Worm (Caenorhabditis elegans) whole organism, young adult: ENCODE results near the gene F47B8.3.

Experiments
- D2030.7 ChIP-seq: fragments of 200-800 bp; sonication (Bioruptor generic); IDR thresholded peaks from 2 replicates; pipeline ENCODE4 v1.3.6; 2022; ENCODE audit warnings: missing genetic modification reagents, missing genetic modification characterization, missing compliant biosample characterization
- F23B12.7 ChIP-seq: sonication (generic microtip); optimal IDR thresholded peaks from 2 replicates; lab custom pipeline; 2017; ENCODE audit warnings: missing genetic modification characterization, mild to moderate bottlenecking, missing compliant biosample characterization, antibody characterized with exemption, moderate library complexity; ENCODE audit not compliant: insufficient read depth
- F33H1.4 ChIP-seq: fragments of 200-800 bp; sonication (Bioruptor generic); IDR thresholded peaks from 2 replicates; pipeline ENCODE4 v1.3.6; 2022; ENCODE audit warnings: missing genetic modification reagents, missing genetic modification characterization, missing compliant biosample characterization
- F39B2.1 ChIP-seq: fragments of 200-800 bp; sonication (Bioruptor generic); IDR thresholded peaks from 2 replicates; pipeline ENCODE4 v1.3.6; 2022; ENCODE audit warnings: missing genetic modification reagents, missing genetic modification characterization, missing compliant biosample characterization
- F52B5.7 ChIP-seq: sonication (generic microtip); optimal IDR thresholded peaks from 2 replicates; lab custom pipeline; 2016; ENCODE audit warnings: mild to moderate bottlenecking, missing genetic modification characterization, missing compliant biosample characterization
- F57A8.1 ChIP-seq: fragments of 200-800 bp; sonication (Bioruptor generic); optimal IDR thresholded peaks from 2 replicates; lab custom pipeline; 2018; ENCODE audit warnings: mild to moderate bottlenecking, missing genetic modification characterization, moderate library complexity, missing compliant biosample characterization
- T26A5.8 ChIP-seq: sonication (generic microtip); optimal IDR thresholded peaks from 2 replicates; lab custom pipeline; 2016; ENCODE audit warnings: missing genetic modification characterization, missing compliant biosample characterization
- Y67H2A.10 ChIP-seq: fragments of 200-800 bp; sonication (Bioruptor generic); conservative IDR thresholded peaks from 2 replicates; pipeline ENCODE4 v1.3.6; 2022; ENCODE audit warnings: missing genetic modification reagents, missing genetic modification characterization, missing compliant biosample characterization
- Y95B8A.8 ChIP-seq: fragments of 200-800 bp; sonication (Bioruptor generic); IDR thresholded peaks from 2 replicates; pipeline ENCODE4 v1.3.6; 2022; ENCODE audit warnings: missing genetic modification reagents, missing genetic modification characterization, missing compliant biosample characterization
- ama-1 ChIP-seq, 3 experiments: fragments of 150-350 bp in 1 of 3; sonication (generic microtip) in 2 of 3; optimal IDR thresholded peaks; 2 replicates each; lab custom pipeline; 2014 to 2018; ENCODE audit warnings: missing biosample characterization in 2 of 3, missing genetic modification characterization in 2 of 3, missing genetic modification reagents in 2 of 3
- atf-7 ChIP-seq: sonication (generic microtip); optimal IDR thresholded peaks from 2 replicates; lab custom pipeline; 2017; ENCODE audit warnings: mild to moderate bottlenecking, missing genetic modification characterization, missing compliant biosample characterization
- attf-3 ChIP-seq: fragments of 200-800 bp; sonication (Bioruptor generic); conservative IDR thresholded peaks from 2 replicates; pipeline ENCODE4 v1.3.6; 2022; ENCODE audit warnings: missing genetic modification reagents, missing genetic modification characterization, missing compliant biosample characterization
- attf-5 ChIP-seq: fragments of 200-800 bp; sonication (Bioruptor generic); optimal IDR thresholded peaks from 2 replicates; lab custom pipeline; 2018; ENCODE audit warnings: mild to moderate bottlenecking, missing genetic modification characterization, missing compliant biosample characterization
- bed-2 ChIP-seq: fragments of 200-800 bp; sonication (Bioruptor generic); IDR thresholded peaks from 2 replicates; pipeline ENCODE4 v1.3.6; 2022; ENCODE audit warnings: missing genetic modification reagents, missing genetic modification characterization, missing compliant biosample characterization
- cebp-2 ChIP-seq: fragments of 200-800 bp; sonication (Bioruptor generic); IDR thresholded peaks from 2 replicates; pipeline ENCODE4 v1.3.6; 2022; ENCODE audit warnings: missing genetic modification characterization, missing compliant biosample characterization
- ceh-27 ChIP-seq: fragments of 200-800 bp; sonication (Bioruptor generic); optimal IDR thresholded peaks from 2 replicates; lab custom pipeline; 2018; ENCODE audit warnings: mild to moderate bottlenecking, missing genetic modification characterization, moderate library complexity, missing compliant biosample characterization
- ceh-40 ChIP-seq: fragments of 200-800 bp; sonication (Bioruptor generic); IDR thresholded peaks from 2 replicates; pipeline ENCODE4 v1.3.6; 2022; ENCODE audit warnings: missing genetic modification characterization, missing compliant biosample characterization
- chd-7 ChIP-seq: sonication (generic microtip); optimal IDR thresholded peaks from 2 replicates; lab custom pipeline; 2016; ENCODE audit warnings: mild to moderate bottlenecking, missing genetic modification characterization, moderate library complexity, missing compliant biosample characterization
- die-1 ChIP-seq: sonication (generic microtip); optimal IDR thresholded peaks from 2 replicates; lab custom pipeline; 2016; ENCODE audit warnings: missing genotype, mild to moderate bottlenecking, missing genetic modification characterization, missing compliant biosample characterization
- dpl-1 ChIP-seq: fragments of 150-350 bp; optimal IDR thresholded peaks from 2 replicates; lab custom pipeline; 2014; ENCODE audit warnings: missing biosample characterization, missing genetic modification reagents, missing genetic modification characterization
- egrh-3 ChIP-seq: fragments of 200-800 bp; sonication (Bioruptor generic); IDR thresholded peaks from 2 replicates; pipeline ENCODE4 v1.3.6; 2022; ENCODE audit warnings: missing genetic modification reagents, missing genetic modification characterization, missing compliant biosample characterization
- ekl-4 ChIP-seq: fragments of 200-800 bp; sonication (Bioruptor generic); IDR thresholded peaks from 2 replicates; pipeline ENCODE4 v1.3.6; 2022; ENCODE audit warnings: missing genetic modification reagents, missing genetic modification characterization, missing compliant biosample characterization
- ets-4 ChIP-seq: fragments of 200-800 bp; sonication (Bioruptor generic); optimal IDR thresholded peaks from 2 replicates; lab custom pipeline; 2018; ENCODE audit warnings: mild to moderate bottlenecking, missing genetic modification characterization, missing compliant biosample characterization
- fkh-3 ChIP-seq: sonication (generic microtip); optimal IDR thresholded peaks from 2 replicates; lab custom pipeline; 2016; ENCODE audit warnings: mild to moderate bottlenecking, missing genetic modification characterization, missing compliant biosample characterization
- hmg-1.2 ChIP-seq: fragments of 200-800 bp; sonication (Bioruptor generic); IDR thresholded peaks from 2 replicates; pipeline ENCODE4 v1.3.6; 2022; ENCODE audit warnings: missing genetic modification reagents, missing genetic modification characterization, missing compliant biosample characterization
- lag-1 ChIP-seq: fragments of 200-800 bp; sonication (Bioruptor generic); IDR thresholded peaks from 2 replicates; pipeline ENCODE4 v1.3.6; 2022; ENCODE audit warnings: missing genetic modification reagents, missing genetic modification characterization, missing compliant biosample characterization
- lin-40 ChIP-seq: sonication (generic microtip); optimal IDR thresholded peaks from 2 replicates; lab custom pipeline; 2016; ENCODE audit warnings: missing genetic modification characterization, mild to moderate bottlenecking, missing compliant biosample characterization, missing genotype, missing genetic modification reagents
- lin-54 ChIP-seq: fragments of 200-800 bp; sonication (Bioruptor generic); optimal IDR thresholded peaks from 2 replicates; lab custom pipeline; 2018; ENCODE audit warnings: mild to moderate bottlenecking, missing genetic modification characterization, missing compliant biosample characterization
- lir-1 ChIP-seq: fragments of 200-800 bp; sonication (Bioruptor generic); conservative IDR thresholded peaks from 2 replicates; pipeline ENCODE4 v1.3.6; 2022; ENCODE audit warnings: missing genetic modification reagents, missing genetic modification characterization, missing compliant biosample characterization
- madf-6 ChIP-seq: fragments of 200-800 bp; sonication (Bioruptor generic); IDR thresholded peaks from 2 replicates; pipeline ENCODE4 v1.3.6; 2022; ENCODE audit warnings: missing genetic modification reagents, missing genetic modification characterization, missing compliant biosample characterization
- mxl-1 ChIP-seq: sonication (generic microtip); optimal IDR thresholded peaks from 2 replicates; lab custom pipeline; 2016; ENCODE audit warnings: missing genetic modification characterization, missing compliant biosample characterization
- nfya-2 ChIP-seq: fragments of 200-800 bp; sonication (Bioruptor generic); IDR thresholded peaks from 2 replicates; pipeline ENCODE4 v1.3.6; 2022; ENCODE audit warnings: missing genetic modification reagents, missing genetic modification characterization, missing compliant biosample characterization
- nhr-179 ChIP-seq: sonication (generic microtip); optimal IDR thresholded peaks from 2 replicates; lab custom pipeline; 2016; ENCODE audit warnings: mild to moderate bottlenecking, missing genetic modification characterization, missing compliant biosample characterization
- nhr-27 ChIP-seq: fragments of 200-800 bp; sonication (Bioruptor generic); optimal IDR thresholded peaks from 2 replicates; lab custom pipeline; 2018; ENCODE audit warnings: mild to moderate bottlenecking, missing genetic modification characterization, moderate library complexity, missing compliant biosample characterization
- nhr-80 ChIP-seq: sonication (generic microtip); optimal IDR thresholded peaks from 2 replicates; lab custom pipeline; 2016; ENCODE audit warnings: missing genetic modification characterization, missing compliant biosample characterization
- pha-4 ChIP-seq: fragments of 150-350 bp; sonication (generic microtip); optimal IDR thresholded peaks from 2 replicates; lab custom pipeline; 2014; ENCODE audit warnings: missing biosample characterization, missing genetic modification reagents, missing genetic modification characterization
- rec-8 ChIP-seq, 2 experiments: sonication (generic microtip); optimal IDR thresholded peaks; 2 replicates each; lab custom pipeline; 2016; ENCODE audit warnings: mild to moderate bottlenecking in 2 of 2, missing genetic modification characterization in 2 of 2, missing genetic modification reagents in 2 of 2, missing genotype in 2 of 2, missing biosample characterization in 1 of 2, missing compliant biosample characterization in 1 of 2, moderate library complexity in 1 of 2
- repo-1 ChIP-seq: sonication (generic microtip); optimal IDR thresholded peaks from 2 replicates; lab custom pipeline; 2017; ENCODE audit warnings: mild to moderate bottlenecking, missing genetic modification characterization, missing compliant biosample characterization
- snpc-3.4 ChIP-seq: sonication (generic microtip); optimal IDR thresholded peaks from 2 replicates; lab custom pipeline; 2017; ENCODE audit warnings: missing genetic modification characterization, mild to moderate bottlenecking, missing compliant biosample characterization, antibody characterized with exemption, moderate library complexity, missing genotype, missing genetic modification reagents
- ztf-3 ChIP-seq: fragments of 200-800 bp; sonication (Bioruptor generic); optimal IDR thresholded peaks from 2 replicates; lab custom pipeline; 2018; ENCODE audit warnings: mild to moderate bottlenecking, missing genetic modification characterization, missing compliant biosample characterization

Gene F47B8.3

DNA sequence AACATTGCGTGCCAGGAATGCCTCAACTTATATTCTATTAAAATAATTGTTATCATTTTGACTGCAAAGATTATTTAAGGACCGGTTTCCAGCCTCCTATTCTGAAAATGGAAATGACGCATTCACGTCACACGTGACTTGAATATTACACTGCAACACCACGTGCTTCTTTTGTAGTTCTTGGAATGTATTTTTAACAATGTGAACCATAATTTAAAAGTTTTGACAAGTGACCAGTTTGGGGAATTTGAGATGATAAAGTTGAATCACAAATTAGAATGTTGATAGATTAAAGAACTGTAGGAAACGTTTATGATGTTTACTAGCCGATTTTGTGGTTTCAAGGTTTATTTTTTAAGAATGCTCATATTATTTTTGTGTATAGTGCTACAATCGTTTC lies 18.9 kb upstream of the F47B8.3 start, which contains the start of gene F47B8.10:
Gene F47B8.10, plus strand, starts transcription at position 301 of the 400 bp plus-strand sequence.
- no peak for TF ChIP-seq attf-3 (GFP tag; lab: Robert Waterston, UW)
- no peak for TF ChIP-seq F52B5.7
- TF ChIP-seq Y67H2A.10 = no peak
- no peak for TF ChIP-seq mxl-1 (tag; lab: Kevin White, UChicago)
- no peak for TF ChIP-seq nhr-27 (tag; lab: Kevin White, UChicago)
- no peak for TF ChIP-seq dpl-1
- TF ChIP-seq pha-4 (tag; lab: Kevin White, UChicago) = no peak
- TF ChIP-seq D2030.7 (GFP tag; lab: Robert Waterston, UW) = no peak
- TF ChIP-seq lag-1 (GFP tag; lab: Robert Waterston, UW) = no peak
- TF ChIP-seq atf-7 = no peak
- no peak for TF ChIP-seq egrh-3
- TF ChIP-seq nhr-80 (tag; lab: Kevin White, UChicago) = no peak
- TF ChIP-seq F39B2.1 (GFP tag; lab: Robert Waterston, UW) = no peak
- TF ChIP-seq lin-54 = no peak
- no peak for TF ChIP-seq repo-1 (tag; lab: Kevin White, UChicago)
- TF ChIP-seq F23B12.7 = no peak

ce11 chrV:14336655-14337054 lies 13.9 kb upstream of the F47B8.3 start, which contains the start of gene srm-6:
TSS of gene srm-6 (plus strand) at chrV:14336955.
- TF ChIP-seq T26A5.8 (tag; lab: Kevin White, UChicago) (no peak), ekl-4 (GFP tag; lab: Robert Waterston, UW) (no peak), chd-7 (tag; lab: Kevin White, UChicago) (no peak), nhr-179 (tag; lab: Kevin White, UChicago) (no peak), attf-5 (GFP tag; lab: Kevin White, UChicago) (no peak), nfya-2 (GFP tag; lab: Robert Waterston, UW) (no peak), ceh-40 (GFP tag; lab: Robert Waterston, UW) (no peak), ets-4 (GFP tag; lab: Kevin White, UChicago) (no peak), Y67H2A.10 (no peak), ceh-27 (GFP tag; lab: Kevin White, UChicago) (no peak), ama-1 (optimal IDR thresholded peaks at IDR 0.05; lab: Kevin White, UChicago) (no peak), ama-1 (GFP tag; optimal IDR thresholded peaks at IDR 0.05; lab: Kevin White, UChicago) (no peak)

- TF ChIP-seq die-1 (no peak), Y95B8A.8 (GFP tag; lab: Robert Waterston, UW) (no peak), cebp-2 (GFP tag; lab: Robert Waterston, UW) (no peak), bed-2 (GFP tag; lab: Robert Waterston, UW) (no peak), ceh-40 (GFP tag; lab: Robert Waterston, UW) (no peak), lin-40 (no peak), fkh-3 (no peak), ama-1 (optimal IDR thresholded peaks at IDR 0.05; lab: Kevin White, UChicago) (no peak), ama-1 (GFP tag; optimal IDR thresholded peaks at IDR 0.05; lab: Kevin White, UChicago) (no peak), mxl-1 (tag; lab: Kevin White, UChicago) (no peak), snpc-3.4 (tag; lab: Kevin White, UChicago) (no peak), rec-8 (tag; optimal IDR thresholded peaks at IDR 0.05; lab: Kevin White, UChicago) (no peak), ets-4 (GFP tag; lab: Kevin White, UChicago) (no peak), F57A8.1 (GFP tag; lab: Kevin White, UChicago) (no peak), nhr-80 (tag; lab: Kevin White, UChicago) (no peak), hmg-1.2 (GFP tag; lab: Robert Waterston, UW) (no peak), madf-6 (GFP tag; lab: Robert Waterston, UW) (no peak), F33H1.4 (GFP tag; lab: Robert Waterston, UW) (no peak), ztf-3 (GFP tag; lab: Kevin White, UChicago) (no peak), lir-1 (GFP tag; lab: Robert Waterston, UW) (no peak)
- TF ChIP-seq, all 124 proteins: peak for 0
Measured at ce11 chrV:14334901-14335300, 12.1 kb upstream of the F47B8.3 start, which contains the start of gene srm-5. TSS of gene srm-5 (plus strand) at chrV:14335201.
